Fruit fly (Drosophila melanogaster): Measurements from ENCODE around the gene tty.

The tty gene

DNA sequence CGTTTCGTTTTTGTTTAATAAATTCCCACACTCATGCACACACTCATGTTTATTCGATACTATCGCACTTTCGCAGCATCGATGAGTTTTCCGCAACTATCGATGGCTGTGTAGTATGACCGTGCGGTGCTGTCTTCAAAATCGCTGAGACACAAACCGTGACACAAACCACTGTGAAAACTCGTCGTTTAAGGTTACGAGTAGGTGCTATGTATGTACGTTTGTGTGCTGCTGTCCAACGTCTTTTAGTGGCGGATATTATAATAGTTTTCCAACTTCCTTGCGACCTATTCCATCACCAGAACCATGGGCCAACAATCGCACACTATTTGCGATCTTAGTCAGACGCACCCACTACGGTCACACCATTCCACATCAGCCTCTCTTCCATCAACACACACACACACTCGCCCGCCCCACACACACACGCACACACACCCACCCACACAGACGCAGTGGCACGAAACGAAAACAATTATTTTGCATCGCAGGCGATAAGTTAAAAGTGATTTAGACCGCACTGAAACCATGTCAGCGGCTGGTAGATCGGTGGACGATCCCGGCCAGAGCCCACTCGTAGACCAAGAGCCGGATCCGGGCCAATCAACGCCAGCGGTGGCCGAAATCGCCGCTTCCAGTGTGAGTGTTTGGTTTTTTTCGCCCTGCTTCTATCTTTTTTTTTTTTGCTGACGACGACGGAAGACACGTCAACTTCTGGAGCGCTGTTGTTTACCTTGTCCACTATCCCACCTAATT is 15.4 kb downstream of the tty start, which contains the start of the genes Dd and CG1486 (continued):
- TF ChIP-seq aop (GFP tag; IDR thresholded peaks at IDR 0.05) (no peak), sna (GFP tag; IDR thresholded peaks at IDR 0.05; ENCODE audit: partially characterized antibody) (peak; percentile 69; the same call in 1 of the 2 replicates), Dp (GFP tag; optimal IDR thresholded peaks at IDR 0.05) (peak; percentile 22), CG30403 (GFP tag; optimal IDR thresholded peaks at IDR 0.05) (peak; percentile 16), row (GFP tag; IDR thresholded peaks at IDR 0.05) (peak; percentile 68), Hey (tag; optimal IDR thresholded peaks at IDR 0.05) (no peak), wor (GFP tag; IDR thresholded peaks at IDR 0.05) (no peak), CTCF (GFP tag; optimal IDR thresholded peaks at IDR 0.05) (peak; percentile 33), vnd (GFP tag; IDR thresholded peaks at IDR 0.05; ENCODE audit: partially characterized antibody) (peak; percentile 92), CG3847 (GFP tag; IDR thresholded peaks at IDR 0.05) (peak; percentile 42; the same call in 1 of the 2 replicates), CG7963 (GFP tag; IDR thresholded peaks at IDR 0.05; ENCODE audit: partially characterized antibody) (peak; percentile 86), CHES-1-like (GFP tag; optimal IDR thresholded peaks at IDR 0.05) (peak; percentile 61), CG30431 (GFP tag; optimal IDR thresholded peaks at IDR 0.05) (no peak), CG17186 (GFP tag; optimal IDR thresholded peaks at IDR 0.05) (peak; percentile 92), Dfd (GFP tag; optimal IDR thresholded peaks at IDR 0.05) (no peak), al (GFP tag; IDR thresholded peaks at IDR 0.05) (no peak), Stat92E (GFP tag; optimal IDR thresholded peaks at IDR 0.05) (peak in 1 of 3 experiments; percentile 4), amos (GFP tag; IDR thresholded peaks at IDR 0.05; ENCODE audit: partially characterized antibody) (peak; percentile 93), slp2 (GFP tag; optimal IDR thresholded peaks at IDR 0.05) (no peak), CG10209 (GFP tag; optimal IDR thresholded peaks at IDR 0.05) (no peak), emc (GFP tag; optimal IDR thresholded peaks at IDR 0.05) (no peak), bsh (GFP tag; optimal IDR thresholded peaks at IDR 0.05) (peak in 1 of 2 experiments; percentile 59), stwl (tag; optimal IDR thresholded peaks at IDR 0.05) (peak; percentile 44), Abd-B (GFP tag; optimal IDR thresholded peaks at IDR 0.05) (peak; percentile 26), HLH4C (GFP tag; IDR thresholded peaks at IDR 0.05; ENCODE audit: partially characterized antibody) (peak; percentile 90), sens (GFP tag) (peak; percentile 29), CG6272 (GFP tag; IDR thresholded peaks at IDR 0.05) (0 out of 2 replicates have a peak, but pooled peaks have one; percentile 29), CG4328 (GFP tag; optimal IDR thresholded peaks at IDR 0.05) (no peak), Six4 (GFP tag; optimal IDR thresholded peaks at IDR 0.05) (no peak), insv (GFP tag; optimal IDR thresholded peaks at IDR 0.05) (peak in 1 of 2 experiments; percentile 2), Pdp1 (GFP tag; optimal IDR thresholded peaks at IDR 0.05) (peak in 1 of 2 experiments; percentile 73), CG12104 (GFP tag; optimal IDR thresholded peaks at IDR 0.05) (peak; percentile 15), HmgD (GFP tag; optimal IDR thresholded peaks at IDR 0.05) (peak; percentile 13), cg (GFP tag; optimal IDR thresholded peaks at IDR 0.05) (peak; percentile 93), Xbp1 (GFP tag; optimal IDR thresholded peaks at IDR 0.05) (peak; percentile 29), CG17829 (tag; optimal IDR thresholded peaks at IDR 0.05) (peak; percentile 35), CG4707 (GFP tag; optimal IDR thresholded peaks at IDR 0.05) (no peak), CG31441 (GFP tag; IDR thresholded peaks at IDR 0.05) (no peak), fd102C (GFP tag; optimal IDR thresholded peaks at IDR 0.05) (no peak), cwo (GFP tag; optimal IDR thresholded peaks at IDR 0.05) (no peak), CG3281 (GFP tag; optimal IDR thresholded peaks at IDR 0.05) (no peak), so (GFP tag; IDR thresholded peaks at IDR 0.05) (no peak), CG18011 (GFP tag; optimal IDR thresholded peaks at IDR 0.05) (no peak), pum (GFP tag; optimal IDR thresholded peaks at IDR 0.05) (no peak), hb (GFP tag; IDR thresholded peaks at IDR 0.05; ENCODE audit: partially characterized antibody) (peak; percentile 90), Asciz (GFP tag; optimal IDR thresholded peaks at IDR 0.05) (no peak), esg (GFP tag; conservative IDR thresholded peaks at IDR 0.05) (no peak), CG13424 (tag; optimal IDR thresholded peaks at IDR 0.05) (no peak)
